Worm (Caenorhabditis elegans): Measurements from ENCODE around the gene F59D12.3.

The F59D12.3 gene

ce11 chrX:15668053-15668599, 17.4 kb upstream of the F59D12.3 start:
- TF ChIP-seq snpc-4 (tag; optimal IDR thresholded peaks at IDR 0.05): peak; percentile 53
- TF ChIP-seq crh-2 (tag; optimal IDR thresholded peaks at IDR 0.05): no peak

- TF ChIP-seq mbf-1 (tag; optimal IDR thresholded peaks at IDR 0.05): no peak
- no peak for TF ChIP-seq nhr-25 (tag; optimal IDR thresholded peaks at IDR 0.05)
- no peak for TF ChIP-seq blmp-1 (tag; optimal IDR thresholded peaks at IDR 0.05; ENCODE audit: insufficient read depth)
- no peak for TF ChIP-seq gmeb-1 (tag; optimal IDR thresholded peaks at IDR 0.05)
- TF ChIP-seq crh-2 (tag; optimal IDR thresholded peaks at IDR 0.05): no peak
- no peak for TF ChIP-seq R02D3.7 (tag; optimal IDR thresholded peaks at IDR 0.05)
- no peak for TF ChIP-seq lsy-2 (tag; optimal IDR thresholded peaks at IDR 0.05)
Observed at ce11 chrX:15666169-15666811, 15.5 kb upstream of the F59D12.3 start, which contains the start of gene pcdr-1. TSS of gene pcdr-1 (plus strand) at chrX:15666761.

- TF ChIP-seq elt-3 (tag; optimal IDR thresholded peaks at IDR 0.05) (no peak), snpc-4 (tag; optimal IDR thresholded peaks at IDR 0.05) (peak; percentile 81)
Observed at ce11 chrX:15663740-15664139, 13.0 kb upstream of the F59D12.3 start.

ce11 chrX:15659561-15659960, 8.8 kb upstream of the F59D12.3 start:
- TF ChIP-seq lin-11 (tag; optimal IDR thresholded peaks at IDR 0.05): no peak
- TF ChIP-seq R02D3.7 (tag; optimal IDR thresholded peaks at IDR 0.05): no peak
- TF ChIP-seq peb-1 (tag; optimal IDR thresholded peaks at IDR 0.05): no peak
- peak in 1 of 2 experiments; percentile 25 for TF ChIP-seq lsy-2 (tag; optimal IDR thresholded peaks at IDR 0.05)
- no peak for TF ChIP-seq nhr-12 (tag; optimal IDR thresholded peaks at IDR 0.05)
- peak; percentile 31 for TF ChIP-seq C34F6.9 (tag; optimal IDR thresholded peaks at IDR 0.05)
- TF ChIP-seq lin-39 (tag; optimal IDR thresholded peaks at IDR 0.05): no peak
- TF ChIP-seq unc-55 (GFP tag; optimal IDR thresholded peaks at IDR 0.05): peak; percentile 57
- peak; percentile 5 for TF ChIP-seq crh-2 (tag; optimal IDR thresholded peaks at IDR 0.05)
- TF ChIP-seq ceh-16 (tag; optimal IDR thresholded peaks at IDR 0.05): no peak
- no peak for TF ChIP-seq sma-3 (GFP tag; optimal IDR thresholded peaks at IDR 0.05)
- TF ChIP-seq lin-13 (GFP tag; optimal IDR thresholded peaks at IDR 0.05): peak; percentile 0
- TF ChIP-seq nhr-129 (tag; optimal IDR thresholded peaks at IDR 0.05): peak; percentile 23
- no peak for TF ChIP-seq ztf-1 (GFP tag; conservative IDR thresholded peaks at IDR 0.05)

- TF ChIP-seq fos-1 (tag; optimal IDR thresholded peaks at IDR 0.05): no peak
- TF ChIP-seq C34F6.9 (tag; optimal IDR thresholded peaks at IDR 0.05): peak; percentile 28
- no peak for TF ChIP-seq ZK546.5 (tag; optimal IDR thresholded peaks at IDR 0.05)
- TF ChIP-seq lsy-2 (tag; optimal IDR thresholded peaks at IDR 0.05): peak in 1 of 2 experiments; percentile 10
Observed at ce11 chrX:15657773-15658172, 7.0 kb upstream of the F59D12.3 start.

- TF ChIP-seq unc-55 (GFP tag; optimal IDR thresholded peaks at IDR 0.05) (peak; percentile 24), dmd-4 (tag; optimal IDR thresholded peaks at IDR 0.05) (no peak)
Observed at ce11 chrX:15655623-15656022, 4.9 kb upstream of the F59D12.3 start.

- TF ChIP-seq elt-1 (tag; optimal IDR thresholded peaks at IDR 0.05) (no peak), lin-39 (tag; optimal IDR thresholded peaks at IDR 0.05) (no peak), ama-1 (optimal IDR thresholded peaks at IDR 0.05) (no peak), crh-2 (tag; optimal IDR thresholded peaks at IDR 0.05) (no peak), R02D3.7 (tag; optimal IDR thresholded peaks at IDR 0.05) (no peak), mdl-1 (tag; optimal IDR thresholded peaks at IDR 0.05) (no peak)
Observed at ce11 chrX:15654969-15655368, 4.2 kb upstream of the F59D12.3 start.

ce11 chrX:15653196-15653595, 2.4 kb upstream of the F59D12.3 start:
- no peak for TF ChIP-seq ama-1 (optimal IDR thresholded peaks at IDR 0.05)
- TF ChIP-seq ZK546.5 (tag; optimal IDR thresholded peaks at IDR 0.05): no peak
- no peak for TF ChIP-seq sma-3 (GFP tag; optimal IDR thresholded peaks at IDR 0.05)
- TF ChIP-seq ceh-16 (tag; optimal IDR thresholded peaks at IDR 0.05): no peak
- TF ChIP-seq nhr-12 (tag; optimal IDR thresholded peaks at IDR 0.05): no peak
- no peak for TF ChIP-seq unc-39 (tag; optimal IDR thresholded peaks at IDR 0.05)
- no peak for TF ChIP-seq Y55F3AM.14 (GFP tag; optimal IDR thresholded peaks at IDR 0.05)
- no peak for TF ChIP-seq ztf-11 (tag; optimal IDR thresholded peaks at IDR 0.05)
- peak; percentile 77 for TF ChIP-seq unc-55 (GFP tag; optimal IDR thresholded peaks at IDR 0.05)
- no peak for TF ChIP-seq peb-1 (tag; optimal IDR thresholded peaks at IDR 0.05)
- TF ChIP-seq mab-5 (tag; optimal IDR thresholded peaks at IDR 0.05): no peak
- no peak for TF ChIP-seq nhr-77 (tag; optimal IDR thresholded peaks at IDR 0.05)
- TF ChIP-seq mbf-1 (tag; optimal IDR thresholded peaks at IDR 0.05): no peak
- TF ChIP-seq elt-1 (tag; optimal IDR thresholded peaks at IDR 0.05): no peak
- TF ChIP-seq zag-1 (tag; optimal IDR thresholded peaks at IDR 0.05): no peak
- TF ChIP-seq crh-2 (tag; optimal IDR thresholded peaks at IDR 0.05): peak; percentile 6
- peak; percentile 17 for TF ChIP-seq C34F6.9 (tag; optimal IDR thresholded peaks at IDR 0.05)
- TF ChIP-seq lsy-2 (tag; optimal IDR thresholded peaks at IDR 0.05): peak in 1 of 2 experiments; percentile 6
- TF ChIP-seq egl-27 (tag; optimal IDR thresholded peaks at IDR 0.05): no peak
- TF ChIP-seq snpc-4 (tag; optimal IDR thresholded peaks at IDR 0.05): no peak
- no peak for TF ChIP-seq skn-1 (tag; optimal IDR thresholded peaks at IDR 0.05)
- TF ChIP-seq dmd-4 (tag; optimal IDR thresholded peaks at IDR 0.05): no peak
- TF ChIP-seq lin-39 (tag; optimal IDR thresholded peaks at IDR 0.05): no peak
- TF ChIP-seq F13H6.1 (tag; optimal IDR thresholded peaks at IDR 0.05): no peak
- no peak for TF ChIP-seq fos-1 (tag; optimal IDR thresholded peaks at IDR 0.05)
